Worm (Caenorhabditis elegans): ENCODE measurements around the gene oig-5.

Gene oig-5

DNA sequence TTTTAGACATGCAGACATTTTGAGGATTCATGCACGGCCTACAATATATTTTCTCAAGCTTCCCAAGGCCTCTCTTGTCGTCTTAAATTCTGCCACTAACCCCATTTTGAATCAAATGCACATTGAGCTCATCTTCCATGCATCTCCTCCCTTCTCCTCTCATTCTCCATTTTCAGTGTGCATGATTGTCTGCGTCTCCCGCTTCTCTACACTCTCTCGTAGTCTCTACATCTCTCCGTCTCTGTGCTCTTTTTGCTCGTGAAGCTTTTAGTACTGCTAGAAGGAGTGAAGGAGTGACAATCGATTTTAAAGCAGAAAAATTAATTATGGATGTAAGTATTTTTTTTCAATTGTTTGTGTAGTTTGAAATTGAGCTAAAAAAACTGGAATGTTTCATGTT, 29.9 kb downstream of the oig-5 start, which contains the start of gene Y57G11C.22:
Y57G11C.22 (plus strand) TSS at position 327 of the 400 bp plus-strand sequence.
- TF ChIP-seq pqm-1 (tag; optimal IDR thresholded peaks at IDR 0.05) (no peak), lin-15B (tag; optimal IDR thresholded peaks at IDR 0.05) (peak; percentile 6), egl-5 (tag; optimal IDR thresholded peaks at IDR 0.05) (peak; percentile 39), ZK546.5 (tag; optimal IDR thresholded peaks at IDR 0.05) (no peak), eor-1 (tag; optimal IDR thresholded peaks at IDR 0.05) (no peak), nhr-11 (tag; optimal IDR thresholded peaks at IDR 0.05) (no peak), nhr-43 (tag; optimal IDR thresholded peaks at IDR 0.05; ENCODE audit: poor library complexity, severe bottlenecking) (no peak), nfya-1 (tag; optimal IDR thresholded peaks at IDR 0.05; ENCODE audit: insufficient read depth) (peak; percentile 60), unc-39 (tag; optimal IDR thresholded peaks at IDR 0.05) (no peak), tbx-2 (tag; optimal IDR thresholded peaks at IDR 0.05) (no peak), R02D3.7 (tag; optimal IDR thresholded peaks at IDR 0.05) (no peak), hmg-11 (tag; optimal IDR thresholded peaks at IDR 0.05) (no peak), mml-1 (tag; optimal IDR thresholded peaks at IDR 0.05) (no peak)

DNA sequence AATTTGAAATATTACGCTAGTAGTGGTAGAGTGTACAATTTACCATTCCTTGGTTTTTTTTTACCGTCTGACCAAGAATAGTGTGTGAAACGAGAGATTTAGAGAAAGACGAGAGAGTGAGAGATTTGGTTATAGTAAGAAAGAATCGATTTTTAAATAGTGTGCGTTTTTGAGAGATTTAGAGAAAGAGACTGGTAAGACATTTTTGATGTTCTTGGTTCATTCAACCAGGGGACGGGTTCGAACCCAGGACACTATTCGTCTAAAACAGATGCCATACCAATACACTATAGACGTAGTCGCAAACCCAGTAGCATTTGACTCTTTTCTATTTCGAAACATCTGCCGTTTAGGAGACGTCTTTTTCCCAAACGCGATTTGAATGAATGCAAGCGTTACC, 31.1 kb downstream of the oig-5 start:
- no peak for TF ChIP-seq elt-3 (tag; optimal IDR thresholded peaks at IDR 0.05)
- TF ChIP-seq pqm-1 (tag; optimal IDR thresholded peaks at IDR 0.05) = no peak
- no peak for TF ChIP-seq sea-2 (GFP tag; optimal IDR thresholded peaks at IDR 0.05)
- TF ChIP-seq snpc-4 (tag; optimal IDR thresholded peaks at IDR 0.05) = peak; percentile 73
- no peak for TF ChIP-seq ceh-16 (tag; optimal IDR thresholded peaks at IDR 0.05)
- TF ChIP-seq ceh-82 (tag; optimal IDR thresholded peaks at IDR 0.05) = peak; percentile 76
- TF ChIP-seq R02D3.7 (tag; optimal IDR thresholded peaks at IDR 0.05) = peak; percentile 68
- peak; percentile 43 for TF ChIP-seq aly-2 (tag; optimal IDR thresholded peaks at IDR 0.05)
- TF ChIP-seq nhr-76 (tag; optimal IDR thresholded peaks at IDR 0.05) = no peak
- peak; percentile 81 for TF ChIP-seq nhr-23 (tag; optimal IDR thresholded peaks at IDR 0.05)
- peak; percentile 12 for TF ChIP-seq nhr-77 (tag; optimal IDR thresholded peaks at IDR 0.05)
- peak; percentile 85 for TF ChIP-seq lin-39 (tag; optimal IDR thresholded peaks at IDR 0.05)
- no peak for TF ChIP-seq nhr-11 (tag; optimal IDR thresholded peaks at IDR 0.05)
- no peak for TF ChIP-seq mml-1 (tag; optimal IDR thresholded peaks at IDR 0.05)
- no peak for TF ChIP-seq fkh-2 (tag; optimal IDR thresholded peaks at IDR 0.05)
- no peak for TF ChIP-seq elt-1 (tag; optimal IDR thresholded peaks at IDR 0.05)
- peak; percentile 69 for TF ChIP-seq fos-1 (tag; optimal IDR thresholded peaks at IDR 0.05)
- peak; percentile 89 for TF ChIP-seq tbx-2 (tag; optimal IDR thresholded peaks at IDR 0.05)
- TF ChIP-seq lin-15B (tag; optimal IDR thresholded peaks at IDR 0.05) = peak; percentile 53
- TF ChIP-seq zag-1 (tag; optimal IDR thresholded peaks at IDR 0.05) = peak; percentile 5
- TF ChIP-seq skn-1 (tag; optimal IDR thresholded peaks at IDR 0.05) = peak; percentile 30
- TF ChIP-seq ztf-11 (tag; optimal IDR thresholded peaks at IDR 0.05) = no peak
- TF ChIP-seq fkh-10 (GFP tag; optimal IDR thresholded peaks at IDR 0.05) = no peak
- peak; percentile 31 for TF ChIP-seq elt-2 (tag; optimal IDR thresholded peaks at IDR 0.05)
- TF ChIP-seq mdl-1 (tag; optimal IDR thresholded peaks at IDR 0.05) = no peak
- no peak for TF ChIP-seq ceh-9 (tag; optimal IDR thresholded peaks at IDR 0.05)
- peak; percentile 91 for TF ChIP-seq ceh-28 (tag; optimal IDR thresholded peaks at IDR 0.05)
- TF ChIP-seq egl-27 (tag; optimal IDR thresholded peaks at IDR 0.05) = peak; percentile 64
- TF ChIP-seq ZK546.5 (tag; optimal IDR thresholded peaks at IDR 0.05) = no peak
- peak; percentile 94 for TF ChIP-seq nhr-43 (tag; optimal IDR thresholded peaks at IDR 0.05; ENCODE audit: poor library complexity, severe bottlenecking)
- TF ChIP-seq nhr-12 (tag; optimal IDR thresholded peaks at IDR 0.05) = no peak
- TF ChIP-seq unc-39 (tag; optimal IDR thresholded peaks at IDR 0.05) = no peak
- no peak for TF ChIP-seq ztf-4 (tag; optimal IDR thresholded peaks at IDR 0.05)
- TF ChIP-seq nhr-28 (tag; optimal IDR thresholded peaks at IDR 0.05) = no peak
- TF ChIP-seq unc-62 (GFP tag; optimal IDR thresholded peaks at IDR 0.05) = peak; percentile 59
- peak; percentile 14 for TF ChIP-seq nhr-67 (tag; optimal IDR thresholded peaks at IDR 0.05)
- peak; percentile 23 for TF ChIP-seq pha-4 (tag; optimal IDR thresholded peaks at IDR 0.05)
- peak; percentile 96 for TF ChIP-seq hmg-11 (tag; optimal IDR thresholded peaks at IDR 0.05)
- TF ChIP-seq egl-5 (tag; optimal IDR thresholded peaks at IDR 0.05) = peak; percentile 48
- TF ChIP-seq nfya-1 (tag; optimal IDR thresholded peaks at IDR 0.05; ENCODE audit: insufficient read depth) = peak; percentile 76
- no peak for TF ChIP-seq nhr-237 (tag; optimal IDR thresholded peaks at IDR 0.05)
- TF ChIP-seq lsy-12 (tag; optimal IDR thresholded peaks at IDR 0.05) = no peak
- peak; percentile 87 for TF ChIP-seq nhr-25 (tag; optimal IDR thresholded peaks at IDR 0.05)
- TF ChIP-seq jun-1 (tag; optimal IDR thresholded peaks at IDR 0.05) = peak; percentile 36
- no peak for TF ChIP-seq eor-1 (tag; optimal IDR thresholded peaks at IDR 0.05)
- TF ChIP-seq ama-1 (optimal IDR thresholded peaks at IDR 0.05) = peak; percentile 13
- TF ChIP-seq daf-12 (tag; optimal IDR thresholded peaks at IDR 0.05) = no peak
